Worm (Caenorhabditis elegans) whole organism, L4/young adult: ENCODE data around the gene H24K24.2.

ENCODE experiments used
- W03F9.2 ChIP-seq: fragments of 150-350 bp; optimal IDR thresholded peaks from 2 replicates; lab custom pipeline; 2014; ENCODE audit warnings: missing biosample characterization, missing genetic modification characterization
- dao-5 ChIP-seq: sonication (generic microtip); optimal IDR thresholded peaks from 2 replicates; lab custom pipeline; 2016; ENCODE audit warnings: missing genotype, missing genetic modification characterization, moderate library complexity, missing compliant biosample characterization
- him-1 ChIP-seq: sonication (generic microtip); optimal IDR thresholded peaks from 2 replicates; lab custom pipeline; 2016; ENCODE audit warnings: missing genotype, missing genetic modification reagents, missing genetic modification characterization, missing compliant biosample characterization

DNA sequence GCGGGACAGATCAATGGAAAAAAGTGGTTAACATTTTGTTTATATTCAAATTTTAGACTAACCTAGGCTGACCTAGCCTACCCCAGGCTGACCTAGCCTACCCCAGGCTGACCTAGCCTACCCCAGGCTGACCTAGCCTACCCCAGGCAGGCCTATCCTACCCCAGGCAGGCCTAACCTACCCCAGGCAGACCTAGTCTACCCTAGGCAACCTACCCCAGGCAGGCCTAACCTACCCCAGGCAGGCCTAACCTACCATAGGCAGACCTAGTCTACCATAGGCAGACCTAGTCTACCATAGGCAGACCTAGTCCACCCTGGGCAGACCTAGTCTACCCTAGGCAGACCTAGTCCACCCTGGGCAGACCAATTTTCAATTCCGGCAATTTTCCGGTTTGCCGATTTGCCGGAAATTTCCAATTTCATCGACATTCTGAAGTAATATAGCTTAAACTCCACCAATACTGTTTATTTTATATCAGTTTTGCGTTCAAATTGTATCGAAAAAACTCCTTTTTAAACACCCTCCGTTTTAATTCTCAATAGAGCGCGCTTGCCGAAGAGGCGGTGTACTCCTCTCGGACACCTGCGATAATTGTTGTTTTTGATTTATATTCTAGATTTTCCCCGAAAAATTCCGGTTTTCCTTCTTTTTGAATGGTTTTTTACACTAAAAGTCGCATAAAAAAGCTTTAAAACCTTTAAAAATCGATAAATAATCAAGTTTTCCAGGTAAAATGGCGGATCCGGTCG, 13.2 kb upstream of the H24K24.2 start, which contains the start of gene trm-2A:
- TF ChIP-seq dao-5 (tag; lab: Kevin White, UChicago) (no peak), W03F9.2 (peak; percentile 22), him-1 (no peak)
